Fruit fly (Drosophila melanogaster): ENCODE measurements around the gene Zasp67.
A peak's percentile ranks its signal among the peaks of the same experiment; 100 is the strongest.

The Zasp67 gene

DNA sequence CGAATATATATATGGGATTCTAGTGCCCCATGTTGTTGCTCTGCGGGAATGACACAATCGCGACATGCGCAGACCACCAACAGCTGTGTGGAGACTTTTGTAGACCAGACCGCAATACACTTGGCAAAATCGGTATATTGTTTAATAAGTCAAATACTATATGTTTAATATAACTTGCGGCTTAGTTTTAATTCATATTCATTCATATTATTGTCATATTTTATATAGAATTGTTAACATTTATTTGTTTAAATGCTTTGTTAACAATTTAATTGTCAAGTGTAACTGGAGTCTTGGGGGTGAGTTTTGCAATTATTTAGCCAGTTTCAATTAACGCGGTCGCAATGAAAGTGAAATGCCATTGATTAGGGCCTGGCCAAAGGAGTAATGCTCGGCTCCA, 57.9 kb downstream of the Zasp67 start (continued):
- no peak for TF ChIP-seq H15 (GFP tag; IDR thresholded peaks at IDR 0.05)
- TF ChIP-seq Camta (GFP tag; optimal IDR thresholded peaks at IDR 0.05), result no peak
- TF ChIP-seq dysf (GFP tag; IDR thresholded peaks at IDR 0.05), result no peak
- no peak for TF ChIP-seq CG9215 (GFP tag; IDR thresholded peaks at IDR 0.05)
- no peak for TF ChIP-seq jigr1 (GFP tag; IDR thresholded peaks at IDR 0.05)
- no peak for TF ChIP-seq ssp (GFP tag; IDR thresholded peaks at IDR 0.05)
- TF ChIP-seq psq (GFP tag; optimal IDR thresholded peaks at IDR 0.05), result no peak
- TF ChIP-seq CG17328 (GFP tag; IDR thresholded peaks at IDR 0.05), result no peak
- TF ChIP-seq Vsx1 (GFP tag; optimal IDR thresholded peaks at IDR 0.05), result no peak
- peak; percentile 25 for TF ChIP-seq Fer1 (GFP tag; optimal IDR thresholded peaks at IDR 0.05)
- TF ChIP-seq yki (optimal IDR thresholded peaks at IDR 0.05), result no peak
- peak; percentile 14; the same call in 1 of the 2 replicates for TF ChIP-seq lmd (GFP tag; IDR thresholded peaks at IDR 0.05)
- no peak for TF ChIP-seq crp (GFP tag; optimal IDR thresholded peaks at IDR 0.05)
- TF ChIP-seq CG14050 (GFP tag; IDR thresholded peaks at IDR 0.05), result no peak
- TF ChIP-seq ci (GFP tag; IDR thresholded peaks at IDR 0.05), result no peak
- TF ChIP-seq phol (tag; optimal IDR thresholded peaks at IDR 0.05), result peak; percentile 15
- TF ChIP-seq Scr (GFP tag; IDR thresholded peaks at IDR 0.05; ENCODE audit: partially characterized antibody), result no peak
- TF ChIP-seq BtbVII (GFP tag; optimal IDR thresholded peaks at IDR 0.05), result peak; percentile 5
- TF ChIP-seq CG15514 (GFP tag; optimal IDR thresholded peaks at IDR 0.05), result peak; percentile 7
- TF ChIP-seq CG2712 (tag; optimal IDR thresholded peaks at IDR 0.05), result peak; percentile 53
- peak; percentile 33 for TF ChIP-seq unpg (GFP tag; optimal IDR thresholded peaks at IDR 0.05)
- TF ChIP-seq CG16813 (GFP tag; IDR thresholded peaks at IDR 0.05; ENCODE audit: partially characterized antibody), result no peak
- no peak for TF ChIP-seq tup (GFP tag; optimal IDR thresholded peaks at IDR 0.05)
- peak; percentile 51 for TF ChIP-seq CG11504 (tag; optimal IDR thresholded peaks at IDR 0.05)
- TF ChIP-seq hkb (optimal IDR thresholded peaks at IDR 0.05), result no peak
- TF ChIP-seq hkb (GFP tag; IDR thresholded peaks at IDR 0.05), result peak; percentile 36; the same call in 1 of the 2 replicates
- peak; percentile 4 for TF ChIP-seq CG10979 (tag; optimal IDR thresholded peaks at IDR 0.05)
- no peak for TF ChIP-seq CG12769 (tag; optimal IDR thresholded peaks at IDR 0.05)
- TF ChIP-seq CG3847 (GFP tag; IDR thresholded peaks at IDR 0.05), result no peak
- no peak for TF ChIP-seq trh (GFP tag; optimal IDR thresholded peaks at IDR 0.05)
- TF ChIP-seq fd96Cb (tag; optimal IDR thresholded peaks at IDR 0.05), result no peak
- TF ChIP-seq CG8388 (GFP tag; optimal IDR thresholded peaks at IDR 0.05), result peak; percentile 16
- TF ChIP-seq E2f1 (GFP tag; IDR thresholded peaks at IDR 0.05), result peak; percentile 35; the same call in 1 of the 2 replicates
- TF ChIP-seq TFAM (GFP tag; optimal IDR thresholded peaks at IDR 0.05), result no peak
- peak; percentile 20; the same call in 1 of the 2 replicates for TF ChIP-seq ttk (GFP tag; IDR thresholded peaks at IDR 0.05)
- no peak for TF ChIP-seq CG18476 (GFP tag; optimal IDR thresholded peaks at IDR 0.05)
- TF ChIP-seq CG33213 (GFP tag; optimal IDR thresholded peaks at IDR 0.05), result no peak
- no peak for TF ChIP-seq CG10543 (GFP tag; optimal IDR thresholded peaks at IDR 0.05)
- TF ChIP-seq Nf-YB (GFP tag; optimal IDR thresholded peaks at IDR 0.05), result no peak
- peak; percentile 42 for TF ChIP-seq CG18599 (GFP tag; optimal IDR thresholded peaks at IDR 0.05)
- TF ChIP-seq ATbp (GFP tag; optimal IDR thresholded peaks at IDR 0.05), result peak; percentile 23
- TF ChIP-seq HLH4C (GFP tag; IDR thresholded peaks at IDR 0.05; ENCODE audit: partially characterized antibody), result no peak
- no peak for TF ChIP-seq disco-r (GFP tag; optimal IDR thresholded peaks at IDR 0.05)
- TF ChIP-seq CG32767 (GFP tag; IDR thresholded peaks at IDR 0.05), result no peak
- no peak for TF ChIP-seq CG17912 (GFP tag; optimal IDR thresholded peaks at IDR 0.05)
- TF ChIP-seq Myb (GFP tag; optimal IDR thresholded peaks at IDR 0.05), result no peak
- no peak for TF ChIP-seq CG34224 (GFP tag; IDR thresholded peaks at IDR 0.05; ENCODE audit: partially characterized antibody)
- TF ChIP-seq CG18262 (tag; optimal IDR thresholded peaks at IDR 0.05), result peak; percentile 46
- TF ChIP-seq seq (GFP tag; IDR thresholded peaks at IDR 0.05), result no peak
- no peak for TF ChIP-seq CG10654 (GFP tag; optimal IDR thresholded peaks at IDR 0.05)
- TF ChIP-seq CG12104 (GFP tag; optimal IDR thresholded peaks at IDR 0.05), result no peak

Data from whole organism, embryonic.